Worm (Caenorhabditis elegans) whole organism, late embryonic: Measurements from ENCODE around the gene aexr-3.

Experiments
- K02D7.2 ChIP-seq: sonication (generic microtip); optimal IDR thresholded peaks from 2 replicates; lab custom pipeline; 2017; ENCODE audit warnings: mild to moderate bottlenecking, missing genetic modification characterization, missing compliant biosample characterization
- pros-1 ChIP-seq: fragments of 150-350 bp; optimal IDR thresholded peaks from 2 replicates; lab custom pipeline; 2014; ENCODE audit warnings: missing biosample characterization, missing genetic modification reagents, missing genetic modification characterization
- syd-9 ChIP-seq: sonication (generic microtip); optimal IDR thresholded peaks from 2 replicates; lab custom pipeline; 2016; ENCODE audit warnings: mild to moderate bottlenecking, missing genetic modification characterization, moderate library complexity, missing compliant biosample characterization

DNA sequence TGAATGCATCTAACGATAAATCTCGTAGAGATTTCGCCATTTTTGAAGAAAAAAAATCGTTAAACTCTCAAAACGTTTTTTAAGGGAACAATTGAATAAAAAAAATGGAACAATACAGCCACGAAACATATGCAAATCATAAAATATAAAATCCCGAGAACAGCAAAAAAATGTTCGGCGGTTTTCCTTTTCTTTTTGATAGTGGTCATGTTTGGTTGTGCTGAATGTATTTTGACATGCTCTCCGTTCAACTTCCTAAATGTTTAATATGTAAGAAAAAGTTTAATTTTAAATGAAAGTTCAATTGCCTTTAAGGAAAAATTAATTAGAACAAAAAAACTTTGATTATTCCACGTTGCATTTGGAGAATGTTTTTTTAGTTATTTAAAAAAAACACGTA, 49.4 kb upstream of the aexr-3 start, which contains the start of gene C24A3.9:
- no peak for TF ChIP-seq pros-1 (tag; lab: Kevin White, UChicago)
- TF ChIP-seq K02D7.2 (tag; lab: Kevin White, UChicago) = no peak
- no peak for TF ChIP-seq syd-9 (tag; lab: Kevin White, UChicago)
